Worm (Caenorhabditis elegans): ENCODE data around the gene F58D12.1.
"Not testable (repeated sequence)": the region's sequence is repeated elsewhere in the genome, so short reads cannot be mapped to it uniquely, and the experiment has no call there.

DNA sequence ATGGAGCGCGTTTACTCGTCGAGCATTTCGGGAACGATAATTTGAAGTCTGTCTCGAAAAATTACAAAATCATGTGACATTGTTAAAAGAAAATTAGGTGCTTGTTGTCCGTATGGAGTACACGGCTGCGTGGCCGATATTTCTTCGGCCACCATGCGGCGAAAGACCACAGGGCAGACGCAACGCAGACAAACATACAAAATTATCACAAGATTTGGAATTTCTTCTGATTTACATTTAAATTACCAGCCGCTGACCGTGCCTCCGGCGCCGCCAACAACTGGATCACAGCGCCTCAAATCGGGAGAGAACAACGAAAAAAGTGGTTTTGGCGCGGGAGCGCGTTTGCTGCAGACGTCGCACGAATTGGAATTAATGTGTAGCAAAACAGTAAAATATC is 5.7 kb downstream of the F58D12.1 start:
- TF ChIP-seq blmp-1, zip-8 (tag; optimal IDR thresholded peaks at IDR 0.05): not testable (repeated sequence)
- TF ChIP-seq nhr-237 (tag; optimal IDR thresholded peaks at IDR 0.05), result peak; percentile 38

Measured in whole organism, mixed stage, embryonic.